Fruit fly (Drosophila melanogaster) whole organism, embryonic: ENCODE results near the gene Rbm13.

Experiments used
- Abd-B ChIP-seq: fragments of 200-800 bp; sonication (Bioruptor generic); optimal IDR thresholded peaks from 2 replicates; lab custom pipeline; 2018; ENCODE audit warnings: missing biosample characterization, mild to moderate bottlenecking, missing genetic modification characterization, moderate library complexity
- Aef1 ChIP-seq: fragments of 200-800 bp; sonication (Bioruptor generic); IDR thresholded peaks from 3 replicates; pipeline ENCODE4 v1.3.6; 2022; ENCODE audit warnings: missing biosample characterization, missing genetic modification characterization
- Asciz ChIP-seq: fragments of 200-800 bp; sonication (Bioruptor generic); optimal IDR thresholded peaks from 2 replicates; lab custom pipeline; 2017; ENCODE audit warnings: missing biosample characterization, mild to moderate bottlenecking, missing genetic modification characterization, missing genetic modification reagents
- Atf3 ChIP-seq: fragments of 200-800 bp; sonication (Bioruptor generic); optimal IDR thresholded peaks from 3 replicates; lab custom pipeline; 2016; ENCODE audit warnings: missing biosample characterization, missing genetic modification characterization
- Awh ChIP-seq: fragments of 200-800 bp; sonication (Bioruptor generic); IDR thresholded peaks from 2 replicates; pipeline ENCODE4, ENCODE4 v1.3.6; 2022; ENCODE audit warnings: missing biosample characterization, missing genetic modification characterization
- CG1024 ChIP-seq: fragments of 200-800 bp; sonication (Bioruptor generic); IDR thresholded peaks from 2 replicates; pipeline ENCODE4 v1.3.6; 2022; ENCODE audit warnings: missing biosample characterization, missing genetic modification characterization
- CG10274 ChIP-seq: fragments of 200-800 bp; sonication (Bioruptor generic); optimal IDR thresholded peaks from 3 replicates; lab custom pipeline; 2017; ENCODE audit warnings: missing biosample characterization, mild to moderate bottlenecking, missing genetic modification characterization
- CG10431 ChIP-seq: fragments of 200-800 bp; sonication (Bioruptor generic); optimal IDR thresholded peaks from 3 replicates; lab custom pipeline; 2018; ENCODE audit warnings: missing biosample characterization, mild to moderate bottlenecking, missing genetic modification characterization
- CG11247 ChIP-seq: fragments of 200-800 bp; sonication (Bioruptor generic); IDR thresholded peaks from 2 replicates; pipeline ENCODE4 v1.3.6; 2022; ENCODE audit warnings: missing biosample characterization, missing genetic modification characterization
- CG1233 ChIP-seq: fragments of 200-800 bp; sonication (Bioruptor generic); optimal IDR thresholded peaks from 4 replicates; lab custom pipeline; 2018; ENCODE audit warnings: missing biosample characterization, mild to moderate bottlenecking, missing genetic modification characterization
- CG12942 ChIP-seq: fragments of 200-800 bp; sonication (Bioruptor generic); optimal IDR thresholded peaks from 3 replicates; lab custom pipeline; 2016; ENCODE audit warnings: missing biosample characterization, missing genetic modification characterization
- CG14710 ChIP-seq: fragments of 200-800 bp; sonication (Bioruptor generic); optimal IDR thresholded peaks from 3 replicates; lab custom pipeline; 2019; ENCODE audit warnings: missing biosample characterization, mild to moderate bottlenecking, missing genetic modification characterization, moderate library complexity
- CG18476 ChIP-seq: fragments of 200-800 bp; sonication (Bioruptor generic); optimal IDR thresholded peaks from 2 replicates; lab custom pipeline; 2016; ENCODE audit warnings: missing biosample characterization, mild to moderate bottlenecking, missing genetic modification characterization
- CG4854 ChIP-seq: fragments of 200-800 bp; sonication (Bioruptor generic); optimal IDR thresholded peaks from 2 replicates; lab custom pipeline; 2016; ENCODE audit warnings: missing biosample characterization, missing genetic modification characterization, inconsistent platforms
- CG5953 ChIP-seq: fragments of 200-800 bp; sonication (Bioruptor generic); IDR thresholded peaks from 2 replicates; pipeline ENCODE4 v1.3.6; 2022; ENCODE audit warnings: missing biosample characterization, missing genetic modification characterization
- CG6813 ChIP-seq: fragments of 200-800 bp; sonication (Bioruptor generic); optimal IDR thresholded peaks from 2 replicates; lab custom pipeline; 2017; ENCODE audit warnings: missing biosample characterization, missing genetic modification characterization, mild to moderate bottlenecking, moderate library complexity, missing genetic modification reagents
- CG9215 ChIP-seq: fragments of 200-800 bp; sonication (Bioruptor generic); IDR thresholded peaks from 2 replicates; pipeline ENCODE4 v1.3.6; 2022; ENCODE audit warnings: missing biosample characterization, missing genetic modification characterization
- Doc2 ChIP-seq: fragments of 200-800 bp; sonication (Bioruptor generic); IDR thresholded peaks from 2 replicates; pipeline ENCODE4 v1.3.6; 2022; ENCODE audit warnings: missing biosample characterization, missing genetic modification characterization
- Doc3 ChIP-seq: fragments of 200-800 bp; sonication (Bioruptor generic); IDR thresholded peaks from 3 replicates; pipeline ENCODE4 v1.3.6; 2022; ENCODE audit warnings: missing biosample characterization, missing genetic modification characterization; ENCODE audit not compliant: partially characterized antibody
- E2f1 ChIP-seq: fragments of 200-800 bp; sonication (Bioruptor generic); IDR thresholded peaks from 2 replicates; pipeline ENCODE4 v1.3.6; 2022; ENCODE audit warnings: missing biosample characterization, missing genetic modification characterization
- E2f2 ChIP-seq: fragments of 200-800 bp; sonication (Bioruptor generic); IDR thresholded peaks from 2 replicates; pipeline ENCODE4 v1.3.6; 2022; ENCODE audit warnings: missing biosample characterization, missing genetic modification characterization
- Ets97D ChIP-seq: fragments of 200-800 bp; sonication (Bioruptor generic); optimal IDR thresholded peaks from 3 replicates; lab custom pipeline; 2016; ENCODE audit warnings: missing biosample characterization, missing genetic modification characterization
- Fer3 ChIP-seq: fragments of 200-800 bp; sonication (Bioruptor generic); optimal IDR thresholded peaks from 2 replicates; lab custom pipeline; 2018; ENCODE audit warnings: missing biosample characterization, mild to moderate bottlenecking, missing genetic modification characterization, moderate library complexity
- HLHmδ ChIP-seq: fragments of 200-800 bp; sonication (Bioruptor generic); optimal IDR thresholded peaks from 2 replicates; lab custom pipeline; 2018; ENCODE audit warnings: missing biosample characterization, mild to moderate bottlenecking, missing genetic modification characterization, moderate library complexity
- Hmr ChIP-seq: fragments of 200-800 bp; sonication (Bioruptor generic); optimal IDR thresholded peaks from 3 replicates; lab custom pipeline; 2017; ENCODE audit warnings: mild to moderate bottlenecking, missing biosample characterization, missing genetic modification reagents, missing genetic modification characterization
- Hr51 ChIP-seq, 2 experiments: fragments of 200-800 bp; sonication (Bioruptor generic); optimal IDR thresholded peaks; 2 replicates in 1 of 2; 3 replicates in 1 of 2; lab custom pipeline; 2016 to 2018; ENCODE audit warnings: missing biosample characterization in 2 of 2, missing genetic modification characterization in 2 of 2, mild to moderate bottlenecking in 1 of 2, moderate library complexity in 1 of 2
- Neu2 ChIP-seq: fragments of 200-800 bp; sonication (Bioruptor generic); optimal IDR thresholded peaks from 3 replicates; lab custom pipeline; 2016; ENCODE audit warnings: missing biosample characterization, missing genetic modification characterization, borderline replicate concordance
- Nf-YB ChIP-seq: fragments of 200-800 bp; sonication (Bioruptor generic); optimal IDR thresholded peaks from 3 replicates; lab custom pipeline; 2019; ENCODE audit warnings: missing biosample characterization, mild to moderate bottlenecking, missing genetic modification characterization, moderate library complexity
- Scr ChIP-seq: fragments of 200-800 bp; sonication (Bioruptor generic); IDR thresholded peaks from 2 replicates; pipeline ENCODE4 v1.3.6; 2022; ENCODE audit warnings: missing biosample characterization, missing genetic modification characterization; ENCODE audit not compliant: partially characterized antibody
- Sox100B ChIP-seq: fragments of 200-800 bp; sonication (Bioruptor generic); optimal IDR thresholded peaks from 3 replicates; lab custom pipeline; 2018; ENCODE audit warnings: missing biosample characterization, mild to moderate bottlenecking, missing genetic modification characterization
- Sry-β ChIP-seq: fragments of 200-800 bp; sonication (Bioruptor generic); optimal IDR thresholded peaks from 2 replicates; lab custom pipeline; 2018; ENCODE audit warnings: missing biosample characterization, mild to moderate bottlenecking, missing genetic modification characterization, moderate library complexity
- Vsx1 ChIP-seq: fragments of 200-800 bp; sonication (Bioruptor generic); optimal IDR thresholded peaks from 2 replicates; lab custom pipeline; 2017; ENCODE audit warnings: missing biosample characterization, mild to moderate bottlenecking, missing genetic modification characterization, missing genetic modification reagents
- ara ChIP-seq: fragments of 200-800 bp; sonication (Bioruptor generic); IDR thresholded peaks from 2 replicates; pipeline ENCODE4 v1.3.6; 2022; ENCODE audit warnings: missing biosample characterization, missing genetic modification characterization
- bbx ChIP-seq: fragments of 200-800 bp; sonication (Bioruptor generic); IDR thresholded peaks from 2 replicates; pipeline ENCODE4 v1.3.6; 2022; ENCODE audit warnings: missing biosample characterization, missing genetic modification characterization; ENCODE audit not compliant: partially characterized antibody
- cad ChIP-seq: fragments of >200 bp; optimal IDR thresholded peaks from 2 replicates; lab custom pipeline; 2017; ENCODE audit warnings: missing biosample characterization, missing genetic modification characterization
- corto ChIP-seq: fragments of 200-800 bp; sonication (Bioruptor generic); optimal IDR thresholded peaks from 2 replicates; lab custom pipeline; 2016; ENCODE audit warnings: missing biosample characterization, mild to moderate bottlenecking, missing genetic modification characterization, moderate library complexity
- dmrt99B ChIP-seq: fragments of 200-800 bp; sonication (Bioruptor generic); optimal IDR thresholded peaks from 2 replicates; lab custom pipeline; 2018; ENCODE audit warnings: missing biosample characterization, mild to moderate bottlenecking, missing genetic modification characterization, moderate library complexity
- eve ChIP-seq, 2 experiments: fragments of >200 bp; optimal IDR thresholded peaks; 2 replicates each; lab custom pipeline; 2017; ENCODE audit warnings: missing biosample characterization in 2 of 2, missing genetic modification characterization in 2 of 2
- fru ChIP-seq: fragments of >200 bp; optimal IDR thresholded peaks from 2 replicates; lab custom pipeline; 2017
- gsb ChIP-seq: fragments of 200-800 bp; sonication (Bioruptor generic); IDR thresholded peaks from 2 replicates; pipeline ENCODE4 v1.3.6; 2022; ENCODE audit warnings: missing biosample characterization, missing genetic modification characterization
- jumu ChIP-seq: fragments of 200-800 bp; sonication (Bioruptor generic); optimal IDR thresholded peaks from 3 replicates; lab custom pipeline; 2016; ENCODE audit warnings: missing biosample characterization, missing genetic modification characterization
- lmd ChIP-seq: fragments of 200-800 bp; sonication (Bioruptor generic); IDR thresholded peaks from 2 replicates; pipeline ENCODE4 v1.3.6; 2022; ENCODE audit warnings: missing biosample characterization, missing genetic modification characterization
- onecut ChIP-seq: fragments of 200-800 bp; sonication (Bioruptor generic); IDR thresholded peaks from 2 replicates; pipeline ENCODE4 v1.3.6; 2022; ENCODE audit warnings: missing biosample characterization, missing genetic modification characterization
- pfk ChIP-seq: fragments of 200-800 bp; sonication (Bioruptor generic); optimal IDR thresholded peaks from 2 replicates; lab custom pipeline; 2018; ENCODE audit warnings: missing biosample characterization, mild to moderate bottlenecking, missing genetic modification characterization, moderate library complexity
- pnt ChIP-seq: fragments of 200-800 bp; sonication (Bioruptor generic); optimal IDR thresholded peaks from 3 replicates; lab custom pipeline; 2016; ENCODE audit warnings: missing biosample characterization, missing genetic modification characterization
- ro ChIP-seq: fragments of 200-800 bp; sonication (Bioruptor generic); IDR thresholded peaks from 2 replicates; pipeline ENCODE4 v1.3.6; 2022; ENCODE audit warnings: missing biosample characterization, missing genetic modification characterization
- salm ChIP-seq: fragments of 200-800 bp; sonication (Bioruptor generic); optimal IDR thresholded peaks from 2 replicates; lab custom pipeline; 2018; ENCODE audit warnings: missing biosample characterization, mild to moderate bottlenecking, missing genetic modification characterization
- stc ChIP-seq: fragments of 200-800 bp; sonication (Bioruptor generic); IDR thresholded peaks from 2 replicates; pipeline ENCODE4 v1.3.6; 2022; ENCODE audit warnings: missing biosample characterization, missing genetic modification characterization
- stwl ChIP-seq: fragments of 200-800 bp; sonication (Bioruptor generic); optimal IDR thresholded peaks from 3 replicates; lab custom pipeline; 2018; ENCODE audit warnings: missing biosample characterization, mild to moderate bottlenecking, missing genetic modification characterization, moderate library complexity
- unc-4 ChIP-seq: fragments of 200-800 bp; sonication (Bioruptor generic); IDR thresholded peaks from 2 replicates; pipeline ENCODE4 v1.3.6; 2022; ENCODE audit warnings: missing biosample characterization, missing genetic modification characterization; ENCODE audit not compliant: partially characterized antibody

The Rbm13 gene

dm6 chrX:8878967-8879554 is 22.4 kb upstream of the Rbm13 start (continued):
- no peak for TF ChIP-seq eve (GFP tag; optimal IDR thresholded peaks at IDR 0.05; lab: Kevin White, UChicago)
- no peak for TF ChIP-seq jumu (GFP tag; lab: Kevin White, UChicago)
- TF ChIP-seq CG1233 (GFP tag; lab: Kevin White, UChicago) = peak; percentile 67
- TF ChIP-seq pnt (GFP tag; lab: Kevin White, UChicago) = peak; percentile 19
- peak; percentile 85 for TF ChIP-seq ara (GFP tag; lab: Robert Waterston, UW)
- peak; percentile 75 for TF ChIP-seq Sox100B (GFP tag; lab: Kevin White, UChicago)
- peak; percentile 20 for TF ChIP-seq CG18476
- TF ChIP-seq HLHmδ = no peak
- TF ChIP-seq bbx (GFP tag; lab: Robert Waterston, UW) = no peak
- peak; percentile 81 for TF ChIP-seq gsb (GFP tag; lab: Robert Waterston, UW)
- peak; percentile 71 for TF ChIP-seq E2f2
- peak; percentile 46 for TF ChIP-seq CG10274 (GFP tag; lab: Kevin White, UChicago)
- peak; percentile 30 for TF ChIP-seq CG10431 (GFP tag; lab: Kevin White, UChicago)
- peak; percentile 79 for TF ChIP-seq Aef1
- TF ChIP-seq Asciz (GFP tag; lab: Kevin White, UChicago) = peak; percentile 80
- TF ChIP-seq fru (lab: Kevin White, UChicago) = no peak
- peak; percentile 78; the same call in 1 of the 2 replicates for TF ChIP-seq CG5953
- no peak for TF ChIP-seq CG4854 (GFP tag; lab: Kevin White, UChicago)
- TF ChIP-seq ro (GFP tag; lab: Robert Waterston, UW) = 0 out of 2 replicates have a peak, but pooled peaks have one; percentile 16
- peak; percentile 89 for TF ChIP-seq stc (GFP tag; lab: Robert Waterston, UW)
- peak; percentile 88 for TF ChIP-seq lmd (GFP tag; lab: Robert Waterston, UW)
- no peak for TF ChIP-seq pfk (GFP tag; lab: Kevin White, UChicago)
- peak; percentile 65 for TF ChIP-seq Nf-YB
- TF ChIP-seq salm (tag; lab: Kevin White, UChicago) = peak; percentile 80
- TF ChIP-seq stwl (tag; lab: Kevin White, UChicago) = no peak
- peak; percentile 68 for TF ChIP-seq CG9215 (GFP tag; lab: Robert Waterston, UW)
- no peak for TF ChIP-seq Doc3 (GFP tag; lab: Robert Waterston, UW)
- TF ChIP-seq Ets97D (GFP tag; lab: Kevin White, UChicago) = no peak
- peak in 1 of 2 experiments; percentile 87 for TF ChIP-seq Hr51 (GFP tag; optimal IDR thresholded peaks at IDR 0.05; lab: Kevin White, UChicago)
- TF ChIP-seq dmrt99B (tag; lab: Kevin White, UChicago) = peak; percentile 89
- TF ChIP-seq Neu2 = no peak
- peak; percentile 86 for TF ChIP-seq E2f1 (GFP tag; lab: Robert Waterston, UW)
- TF ChIP-seq cad = no peak
- TF ChIP-seq corto = no peak
- TF ChIP-seq Doc2 (GFP tag; lab: Robert Waterston, UW) = no peak
- peak; percentile 86 for TF ChIP-seq CG11247 (GFP tag; lab: Robert Waterston, UW)
- peak; percentile 81 for TF ChIP-seq Fer3 (tag; lab: Kevin White, UChicago)
- TF ChIP-seq Abd-B (GFP tag; lab: Kevin White, UChicago) = peak; percentile 68
- TF ChIP-seq Awh (GFP tag; lab: Robert Waterston, UW) = peak; percentile 86
- peak; percentile 73 for TF ChIP-seq CG14710
- peak; percentile 83 for TF ChIP-seq Hmr (GFP tag; lab: Kevin White, UChicago)
- no peak for TF ChIP-seq Atf3
- TF ChIP-seq unc-4 (GFP tag; lab: Robert Waterston, UW) = no peak
- TF ChIP-seq CG1024 (GFP tag; lab: Robert Waterston, UW) = peak; percentile 84
- TF ChIP-seq Scr = no peak
- TF ChIP-seq onecut = peak; percentile 80
- peak; percentile 52 for TF ChIP-seq CG12942 (GFP tag; lab: Kevin White, UChicago)
- TF ChIP-seq Sry-β = no peak
- peak; percentile 65 for TF ChIP-seq Vsx1 (GFP tag; lab: Kevin White, UChicago)
- TF ChIP-seq CG6813 (GFP tag; lab: Kevin White, UChicago) = peak; percentile 77
